Worm (Caenorhabditis elegans) whole organism, young adult: ENCODE data around the gene zzz-1.

Experiments used
- B0019.2 ChIP-seq: fragments of 200-800 bp; sonication (Bioruptor generic); conservative IDR thresholded peaks from 2 replicates; pipeline ENCODE4 v1.3.6; 2022; ENCODE audit warnings: missing genetic modification reagents, missing genetic modification characterization, missing compliant biosample characterization
- C06A6.2 ChIP-seq: fragments of 200-800 bp; sonication (Bioruptor generic); conservative IDR thresholded peaks from 2 replicates; pipeline ENCODE4 v1.3.6; 2022; ENCODE audit warnings: missing genetic modification characterization, missing compliant biosample characterization
- C17E4.6 ChIP-seq: fragments of 200-800 bp; sonication (Bioruptor generic); IDR thresholded peaks from 2 replicates; pipeline ENCODE4 v1.3.6; 2022; ENCODE audit warnings: missing genetic modification reagents, missing genetic modification characterization, missing compliant biosample characterization
- F22D6.2 ChIP-seq: sonication (generic microtip); optimal IDR thresholded peaks from 2 replicates; lab custom pipeline; 2016; ENCODE audit warnings: mild to moderate bottlenecking, missing genetic modification characterization, missing compliant biosample characterization
- F52B5.7 ChIP-seq: sonication (generic microtip); optimal IDR thresholded peaks from 2 replicates; lab custom pipeline; 2016; ENCODE audit warnings: mild to moderate bottlenecking, missing genetic modification characterization, missing compliant biosample characterization
- F55B11.4 ChIP-seq: sonication (generic microtip); optimal IDR thresholded peaks from 2 replicates; lab custom pipeline; 2016; ENCODE audit warnings: missing compliant biosample characterization, missing genetic modification characterization, borderline replicate concordance; ENCODE audit not compliant: insufficient read depth
- F57C9.4 ChIP-seq: sonication (generic microtip); optimal IDR thresholded peaks from 2 replicates; lab custom pipeline; 2017; ENCODE audit warnings: mild to moderate bottlenecking, missing genetic modification characterization, missing compliant biosample characterization
- Y53G8AR.9 ChIP-seq: fragments of 200-800 bp; sonication (Bioruptor generic); conservative IDR thresholded peaks from 2 replicates; pipeline ENCODE4 v1.3.6; 2022; ENCODE audit warnings: missing genetic modification reagents, missing genetic modification characterization, missing compliant biosample characterization
- ZK185.1 ChIP-seq: sonication (generic microtip); optimal IDR thresholded peaks from 2 replicates; lab custom pipeline; 2016; ENCODE audit warnings: mild to moderate bottlenecking, missing genetic modification characterization, missing compliant biosample characterization; ENCODE audit not compliant: poor library complexity, severe bottlenecking
- aptf-3 ChIP-seq: fragments of 200-800 bp; sonication (Bioruptor generic); IDR thresholded peaks from 2 replicates; pipeline ENCODE4 v1.3.6; 2022; ENCODE audit warnings: missing genetic modification characterization, missing compliant biosample characterization
- atf-7 ChIP-seq: sonication (generic microtip); optimal IDR thresholded peaks from 2 replicates; lab custom pipeline; 2017; ENCODE audit warnings: mild to moderate bottlenecking, missing genetic modification characterization, missing compliant biosample characterization
- athp-1 ChIP-seq: sonication (generic microtip); optimal IDR thresholded peaks from 2 replicates; lab custom pipeline; 2017; ENCODE audit warnings: mild to moderate bottlenecking, missing genetic modification characterization, missing compliant biosample characterization
- attf-5 ChIP-seq: fragments of 200-800 bp; sonication (Bioruptor generic); optimal IDR thresholded peaks from 2 replicates; lab custom pipeline; 2018; ENCODE audit warnings: mild to moderate bottlenecking, missing genetic modification characterization, missing compliant biosample characterization
- attf-6 ChIP-seq: fragments of 200-800 bp; sonication (Bioruptor generic); IDR thresholded peaks from 2 replicates; pipeline ENCODE4 v1.3.6; 2022; ENCODE audit warnings: missing genetic modification reagents, missing genetic modification characterization, missing compliant biosample characterization
- bed-2 ChIP-seq: fragments of 200-800 bp; sonication (Bioruptor generic); IDR thresholded peaks from 2 replicates; pipeline ENCODE4 v1.3.6; 2022; ENCODE audit warnings: missing genetic modification reagents, missing genetic modification characterization, missing compliant biosample characterization
- ccch-3 ChIP-seq: fragments of 200-800 bp; sonication (Bioruptor generic); optimal IDR thresholded peaks from 2 replicates; lab custom pipeline; 2018; ENCODE audit warnings: mild to moderate bottlenecking, missing genetic modification characterization, missing compliant biosample characterization
- cebp-1 ChIP-seq, 2 experiments: fragments of 200-800 bp in 1 of 2; sonication (Bioruptor generic) in 1 of 2; sonication (generic microtip) in 1 of 2; IDR thresholded peaks in 1 of 2; optimal IDR thresholded peaks in 1 of 2; 2 replicates each; pipeline versions ENCODE4 v1.3.6 to Lab custom; 2017 to 2022; ENCODE audit warnings: missing compliant biosample characterization in 2 of 2, missing genetic modification characterization in 2 of 2, mild to moderate bottlenecking in 1 of 2, missing genetic modification reagents in 1 of 2, moderate library complexity in 1 of 2
- dox-1 ChIP-seq: fragments of 200-800 bp; sonication (Bioruptor generic); IDR thresholded peaks from 2 replicates; pipeline ENCODE4 v1.3.6; 2022; ENCODE audit warnings: missing genetic modification reagents, missing genetic modification characterization, missing compliant biosample characterization
- dpl-1 ChIP-seq: fragments of 150-350 bp; optimal IDR thresholded peaks from 2 replicates; lab custom pipeline; 2014; ENCODE audit warnings: missing biosample characterization, missing genetic modification reagents, missing genetic modification characterization
- egrh-3 ChIP-seq: fragments of 200-800 bp; sonication (Bioruptor generic); IDR thresholded peaks from 2 replicates; pipeline ENCODE4 v1.3.6; 2022; ENCODE audit warnings: missing genetic modification reagents, missing genetic modification characterization, missing compliant biosample characterization
- hlh-26 ChIP-seq: fragments of 200-800 bp; sonication (Bioruptor generic); conservative IDR thresholded peaks from 2 replicates; pipeline ENCODE4 v1.3.6; 2022; ENCODE audit warnings: missing genetic modification reagents, missing genetic modification characterization, missing compliant biosample characterization
- hmg-1.2 ChIP-seq: fragments of 200-800 bp; sonication (Bioruptor generic); IDR thresholded peaks from 2 replicates; pipeline ENCODE4 v1.3.6; 2022; ENCODE audit warnings: missing genetic modification reagents, missing genetic modification characterization, missing compliant biosample characterization
- hmg-20 ChIP-seq: fragments of 200-800 bp; sonication (Bioruptor generic); IDR thresholded peaks from 2 replicates; pipeline ENCODE4 v1.3.6; 2022; ENCODE audit warnings: missing genetic modification reagents, missing genetic modification characterization, missing compliant biosample characterization
- lin-40 ChIP-seq: sonication (generic microtip); optimal IDR thresholded peaks from 2 replicates; lab custom pipeline; 2016; ENCODE audit warnings: missing genetic modification characterization, mild to moderate bottlenecking, missing compliant biosample characterization, missing genotype, missing genetic modification reagents
- lsl-1 ChIP-seq: fragments of 200-800 bp; sonication (Bioruptor generic); optimal IDR thresholded peaks from 2 replicates; lab custom pipeline; 2018; ENCODE audit warnings: mild to moderate bottlenecking, missing genetic modification characterization, moderate library complexity, missing compliant biosample characterization
- madf-8 ChIP-seq: fragments of 200-800 bp; sonication (Bioruptor generic); conservative IDR thresholded peaks from 2 replicates; pipeline ENCODE4 v1.3.6; 2022; ENCODE audit warnings: missing genetic modification reagents, missing genetic modification characterization, missing compliant biosample characterization
- mel-28 ChIP-seq: sonication (generic microtip); optimal IDR thresholded peaks from 2 replicates; lab custom pipeline; 2016; ENCODE audit warnings: borderline replicate concordance, mild to moderate bottlenecking, missing genetic modification characterization, missing compliant biosample characterization
- mes-4 ChIP-seq: sonication (generic microtip); optimal IDR thresholded peaks from 2 replicates; lab custom pipeline; 2016; ENCODE audit warnings: missing genotype, missing genetic modification characterization, missing compliant biosample characterization
- nfya-1 ChIP-seq: sonication (generic microtip); optimal IDR thresholded peaks from 2 replicates; lab custom pipeline; 2017; ENCODE audit warnings: antibody characterized with exemption, missing compliant biosample characterization, missing genetic modification characterization, borderline replicate concordance; ENCODE audit not compliant: insufficient read depth
- nhr-80 ChIP-seq: sonication (generic microtip); optimal IDR thresholded peaks from 2 replicates; lab custom pipeline; 2016; ENCODE audit warnings: missing genetic modification characterization, missing compliant biosample characterization
- rec-8 ChIP-seq, 2 experiments: sonication (generic microtip); optimal IDR thresholded peaks; 2 replicates each; lab custom pipeline; 2016; ENCODE audit warnings: mild to moderate bottlenecking in 2 of 2, missing genetic modification characterization in 2 of 2, missing genetic modification reagents in 2 of 2, missing genotype in 2 of 2, missing biosample characterization in 1 of 2, missing compliant biosample characterization in 1 of 2, moderate library complexity in 1 of 2
- sdz-38 ChIP-seq: sonication (generic microtip); optimal IDR thresholded peaks from 2 replicates; lab custom pipeline; 2016; ENCODE audit warnings: missing genotype, missing genetic modification characterization, missing compliant biosample characterization
- snpc-3.4 ChIP-seq: sonication (generic microtip); optimal IDR thresholded peaks from 2 replicates; lab custom pipeline; 2017; ENCODE audit warnings: missing genetic modification characterization, mild to moderate bottlenecking, missing compliant biosample characterization, antibody characterized with exemption, moderate library complexity, missing genotype, missing genetic modification reagents
- xnd-1 ChIP-seq: sonication (generic microtip); optimal IDR thresholded peaks from 2 replicates; lab custom pipeline; 2016; ENCODE audit warnings: missing genotype, missing genetic modification reagents, missing genetic modification characterization, missing compliant biosample characterization
- ztf-26 ChIP-seq: sonication (generic microtip); optimal IDR thresholded peaks from 2 replicates; lab custom pipeline; 2017; ENCODE audit warnings: missing genetic modification characterization, missing compliant biosample characterization
- ztf-28 ChIP-seq: fragments of 200-800 bp; sonication (Bioruptor generic); IDR thresholded peaks from 2 replicates; pipeline ENCODE4 v1.3.6; 2022; ENCODE audit warnings: missing genetic modification reagents, missing genetic modification characterization, missing compliant biosample characterization
- ztf-3 ChIP-seq: fragments of 200-800 bp; sonication (Bioruptor generic); optimal IDR thresholded peaks from 2 replicates; lab custom pipeline; 2018; ENCODE audit warnings: mild to moderate bottlenecking, missing genetic modification characterization, missing compliant biosample characterization

The zzz-1 gene

DNA sequence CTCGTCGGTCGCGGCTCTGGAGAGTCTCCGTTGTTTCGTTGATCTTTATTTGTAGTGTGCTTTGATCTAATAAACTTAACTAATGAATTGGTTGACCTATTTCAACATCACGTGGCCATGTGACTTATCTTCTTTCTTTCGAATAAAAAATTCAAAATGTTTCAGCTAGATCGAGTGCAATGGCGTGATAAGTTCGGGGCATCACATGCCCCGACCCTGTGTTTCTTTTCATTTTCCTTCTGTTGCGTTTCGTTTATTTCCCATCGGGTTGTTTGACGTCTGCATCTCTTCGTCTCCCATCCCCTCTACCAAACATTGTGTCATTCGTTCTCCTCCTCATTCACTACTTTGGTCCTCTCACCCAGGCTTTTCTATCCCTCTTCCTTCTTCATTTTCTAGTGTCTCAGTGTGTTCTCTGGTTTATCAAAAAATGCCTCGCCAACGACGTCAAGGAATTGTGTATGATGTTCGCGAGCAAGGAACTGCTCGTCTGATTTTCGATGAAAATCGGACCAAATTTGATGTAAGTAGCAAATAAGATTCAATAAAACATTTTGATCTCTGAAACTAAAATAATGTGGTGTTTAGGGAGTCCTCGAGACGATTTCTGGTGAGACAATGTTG, 42.8 kb upstream of the zzz-1 start, which contains the start of gene F17C11.4 (continued):
- peak; percentile 85 for TF ChIP-seq nhr-80 (tag; lab: Kevin White, UChicago)
- no peak for TF ChIP-seq B0019.2 (GFP tag; lab: Robert Waterston, UW)
- no peak for TF ChIP-seq ztf-3 (GFP tag; lab: Kevin White, UChicago)
- no peak for TF ChIP-seq ztf-28
- peak; percentile 18 for TF ChIP-seq F22D6.2 (tag; lab: Kevin White, UChicago)
- TF ChIP-seq lsl-1 (GFP tag; lab: Kevin White, UChicago) = no peak
- TF ChIP-seq C06A6.2 (GFP tag; lab: Robert Waterston, UW) = 0 out of 2 replicates have a peak, but pooled peaks have one; percentile 41
- no peak for TF ChIP-seq aptf-3
- no peak for TF ChIP-seq hmg-20 (GFP tag; lab: Robert Waterston, UW)
- TF ChIP-seq egrh-3 (GFP tag; lab: Robert Waterston, UW) = no peak
- TF ChIP-seq sdz-38 = no peak
- no peak for TF ChIP-seq rec-8 (tag; optimal IDR thresholded peaks at IDR 0.05; lab: Kevin White, UChicago)
- peak; percentile 53; the same call in 1 of the 2 replicates for TF ChIP-seq hmg-1.2 (GFP tag; lab: Robert Waterston, UW)
- no peak for TF ChIP-seq attf-6 (GFP tag; lab: Robert Waterston, UW)
- TF ChIP-seq Y53G8AR.9 (GFP tag; lab: Robert Waterston, UW) = no peak
- no peak for TF ChIP-seq athp-1 (tag; lab: Kevin White, UChicago)
- no peak for TF ChIP-seq snpc-3.4 (tag; lab: Kevin White, UChicago)
- no peak for TF ChIP-seq bed-2 (GFP tag; lab: Robert Waterston, UW)
- peak; percentile 39 for TF ChIP-seq ztf-26 (tag; lab: Kevin White, UChicago)
- TF ChIP-seq cebp-1 (GFP tag; IDR thresholded peaks at IDR 0.05; lab: Robert Waterston, UW) = peak; percentile 77
- TF ChIP-seq cebp-1 (tag; optimal IDR thresholded peaks at IDR 0.05; lab: Kevin White, UChicago) = peak; percentile 91
- peak; percentile 62 for TF ChIP-seq atf-7 (tag; lab: Kevin White, UChicago)
- no peak for TF ChIP-seq nfya-1 (tag; lab: Kevin White, UChicago)
- no peak for TF ChIP-seq F52B5.7 (tag; lab: Kevin White, UChicago)
- no peak for TF ChIP-seq xnd-1 (tag; lab: Kevin White, UChicago)
- no peak for TF ChIP-seq mes-4 (tag; lab: Kevin White, UChicago)
- no peak for TF ChIP-seq hlh-26 (GFP tag; lab: Robert Waterston, UW)
- no peak for TF ChIP-seq madf-8
- no peak for TF ChIP-seq dpl-1 (GFP tag; lab: Kevin White, UChicago)
- no peak for TF ChIP-seq dox-1 (GFP tag; lab: Robert Waterston, UW)
- TF ChIP-seq lin-40 = peak; percentile 67

DNA sequence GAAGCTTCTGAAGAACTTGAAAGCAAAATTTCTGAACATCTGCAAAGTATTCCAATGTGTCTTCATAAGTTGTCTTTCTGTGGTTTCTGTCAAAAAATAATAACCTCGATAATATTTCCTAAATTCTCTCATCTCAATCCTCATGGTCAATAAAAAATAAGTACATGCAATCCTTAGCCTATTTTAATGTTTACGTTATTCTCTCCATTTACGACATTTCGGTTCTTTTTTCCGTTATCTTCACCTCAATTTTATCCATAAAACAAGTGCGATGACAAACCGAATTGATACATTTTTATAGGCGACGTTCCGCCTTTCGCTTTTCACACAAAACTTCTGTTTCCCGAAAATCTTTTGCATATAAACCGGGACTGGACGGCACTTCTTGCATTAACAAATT, 40.5 kb upstream of the zzz-1 start, which contains the start of gene col-153:
Gene col-153, plus strand, starts transcription at position 301 of the 400 bp plus-strand sequence.
- TF ChIP-seq F57C9.4 (tag; lab: Kevin White, UChicago) = no peak
- no peak for TF ChIP-seq ccch-3

DNA sequence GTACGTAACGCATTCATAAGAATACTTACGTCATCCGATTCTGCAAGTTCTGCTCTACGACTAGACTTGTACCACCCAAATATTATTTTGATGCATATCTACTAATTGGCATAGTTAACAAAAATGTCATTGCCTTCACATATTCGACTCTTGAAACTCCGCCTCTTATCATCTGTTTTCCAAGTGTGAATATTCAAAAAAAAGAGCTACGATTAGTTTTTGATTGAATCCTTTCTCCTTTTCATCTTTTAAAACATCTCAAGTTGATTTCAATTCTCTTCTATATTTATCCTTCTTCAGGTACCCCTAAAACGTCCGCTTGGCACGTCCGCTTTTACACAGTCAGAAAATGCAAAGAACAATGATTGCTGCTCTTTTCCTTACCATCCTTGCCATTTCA, 39.0 kb upstream of the zzz-1 start, which contains the start of gene F17C11.2:
Gene F17C11.2, plus strand, starts transcription at position 301 of the 400 bp plus-strand sequence.
- TF ChIP-seq attf-5 (GFP tag; lab: Kevin White, UChicago) (no peak), F55B11.4 (tag; lab: Kevin White, UChicago) (no peak), ztf-28 (no peak), C17E4.6 (no peak), ZK185.1 (tag; lab: Kevin White, UChicago) (no peak), mel-28 (tag; lab: Kevin White, UChicago) (no peak)
- TF ChIP-seq, all 124 proteins: peak for 0
